Fruit fly (Drosophila melanogaster) whole organism, wandering third instar larva: ENCODE data around the gene CG17770.

ENCODE experiments used
- Abd-B ChIP-seq: fragments of >200 bp; optimal IDR thresholded peaks from 2 replicates; lab custom pipeline; 2017; ENCODE audit warnings: missing biosample characterization, missing genetic modification characterization
- CG9705 ChIP-seq: fragments of 200-800 bp; sonication (Bioruptor generic); optimal IDR thresholded peaks from 2 replicates; lab custom pipeline; 2018; ENCODE audit warnings: missing biosample characterization, mild to moderate bottlenecking, missing genetic modification characterization
- CrebA ChIP-seq: fragments of 200-800 bp; sonication (Bioruptor generic); optimal IDR thresholded peaks from 2 replicates; lab custom pipeline; 2016; ENCODE audit warnings: missing biosample characterization, mild to moderate bottlenecking, missing genetic modification characterization, borderline replicate concordance
- Dfd ChIP-seq: fragments of >200 bp; optimal IDR thresholded peaks from 2 replicates; lab custom pipeline; 2017; ENCODE audit warnings: missing biosample characterization, missing genetic modification characterization
- Hr78 ChIP-seq: fragments of >200 bp; optimal IDR thresholded peaks from 2 replicates; lab custom pipeline; 2017; ENCODE audit warnings: missing biosample characterization, missing genetic modification characterization
- Jra ChIP-seq: sonication (Bioruptor generic); optimal IDR thresholded peaks from 2 replicates; lab custom pipeline; 2016; ENCODE audit warnings: missing biosample characterization, missing genetic modification characterization
- OdsH ChIP-seq: fragments of 200-800 bp; sonication (Bioruptor generic); optimal IDR thresholded peaks from 2 replicates; lab custom pipeline; 2016; ENCODE audit warnings: missing biosample characterization, mild to moderate bottlenecking, missing genetic modification characterization
- br ChIP-seq: fragments of 200-800 bp; sonication (Bioruptor generic); optimal IDR thresholded peaks from 2 replicates; lab custom pipeline; 2016; ENCODE audit warnings: missing biosample characterization, missing genetic modification characterization
- foxo ChIP-seq, 2 experiments: fragments of 200-800 bp; sonication (Bioruptor generic); optimal IDR thresholded peaks; 2 replicates in 1 of 2; 3 replicates in 1 of 2; lab custom pipeline; 2016 to 2017; ENCODE audit warnings: missing biosample characterization in 2 of 2, missing genetic modification characterization in 2 of 2
- h ChIP-seq: fragments of 200-800 bp; sonication (Bioruptor generic); optimal IDR thresholded peaks from 3 replicates; lab custom pipeline; 2016; ENCODE audit warnings: missing biosample characterization, mild to moderate bottlenecking, missing genetic modification characterization
- psq ChIP-seq: fragments of 200-800 bp; sonication (Bioruptor generic); optimal IDR thresholded peaks from 3 replicates; lab custom pipeline; 2017; ENCODE audit warnings: missing biosample characterization, mild to moderate bottlenecking, missing genetic modification characterization, moderate library complexity
- usp ChIP-seq: fragments of >200 bp; optimal IDR thresholded peaks from 2 replicates; lab custom pipeline; 2017; ENCODE audit warnings: missing biosample characterization, missing genetic modification characterization

DNA sequence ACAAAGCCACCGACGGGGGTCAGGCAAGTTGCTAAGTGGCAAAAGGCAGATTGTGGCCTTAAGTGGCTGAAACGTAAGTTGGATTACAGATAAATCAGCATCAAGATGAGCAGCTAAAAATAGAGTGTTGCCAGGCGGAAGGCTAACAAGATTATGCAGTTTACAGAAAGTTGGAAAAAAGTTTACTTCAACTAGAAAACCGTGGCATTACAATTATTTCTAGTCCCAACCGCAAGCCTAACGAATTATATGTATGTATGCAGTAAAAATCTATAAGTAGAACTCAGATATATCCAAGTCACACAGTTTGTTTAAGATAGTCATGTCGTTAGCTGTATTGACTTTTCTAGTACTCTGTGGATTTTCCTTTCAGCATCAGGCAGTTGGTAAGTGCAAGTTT, 5.6 kb upstream of the CG17770 start, which contains the start of gene BG642167:
- TF ChIP-seq usp (GFP tag; lab: Kevin White, UChicago) (no peak), CrebA (GFP tag; lab: Kevin White, UChicago) (no peak), Dfd (GFP tag; lab: Kevin White, UChicago) (no peak), Jra (GFP tag; lab: Kevin White, UChicago) (no peak), Abd-B (GFP tag; lab: Kevin White, UChicago) (no peak), h (GFP tag; lab: Kevin White, UChicago) (no peak), br (no peak), psq (GFP tag; lab: Kevin White, UChicago) (no peak), Hr78 (no peak), OdsH (no peak), CG9705 (no peak), foxo (GFP tag; optimal IDR thresholded peaks at IDR 0.05; lab: Kevin White, UChicago) (no peak)
